Worm (Caenorhabditis elegans) whole organism, L4/young adult: ENCODE measurements around the gene atn-1.
A peak's percentile ranks its signal among the peaks of the same experiment; 100 is the strongest.

Experiments
- W03F9.2 ChIP-seq: fragments of 150-350 bp; optimal IDR thresholded peaks from 2 replicates; lab custom pipeline; 2014; ENCODE audit warnings: missing biosample characterization, missing genetic modification characterization
- him-1 ChIP-seq: sonication (generic microtip); optimal IDR thresholded peaks from 2 replicates; lab custom pipeline; 2016; ENCODE audit warnings: missing genotype, missing genetic modification reagents, missing genetic modification characterization, missing compliant biosample characterization

ce11 chrV:12528919-12529318 is 50.7 kb downstream of the atn-1 start:
- no peak for TF ChIP-seq W03F9.2
- TF ChIP-seq him-1, result peak; percentile 31
